Worm (Caenorhabditis elegans) whole organism, L2 larva: ENCODE results near the gene Y49F6B.2.

Experiments used
- aly-2 ChIP-seq: fragments of 150-350 bp; optimal IDR thresholded peaks from 2 replicates; lab custom pipeline; 2014; ENCODE audit warnings: missing biosample characterization, missing genetic modification characterization
- ama-1 ChIP-seq: fragments of 150-350 bp; optimal IDR thresholded peaks from 2 replicates; lab custom pipeline; 2018; ENCODE audit warnings: inconsistent platforms
- blmp-1 ChIP-seq: sonication (generic microtip); optimal IDR thresholded peaks from 2 replicates; lab custom pipeline; 2017; ENCODE audit warnings: missing genetic modification characterization, mild to moderate bottlenecking, missing compliant biosample characterization, antibody characterized with exemption, moderate library complexity; ENCODE audit not compliant: insufficient read depth
- elt-1 ChIP-seq: fragments of 150-350 bp; optimal IDR thresholded peaks from 2 replicates; lab custom pipeline; 2014; ENCODE audit warnings: missing biosample characterization, missing genetic modification characterization
- elt-3 ChIP-seq: sonication (generic microtip); optimal IDR thresholded peaks from 2 replicates; lab custom pipeline; 2017; ENCODE audit warnings: missing biosample characterization, missing genetic modification characterization
- gmeb-1 ChIP-seq: fragments of 150-350 bp; optimal IDR thresholded peaks from 2 replicates; lab custom pipeline; 2014; ENCODE audit warnings: missing biosample characterization, missing genetic modification characterization
- mdl-1 ChIP-seq, 2 experiments: fragments of 150-350 bp in 1 of 2; sonication (generic microtip) in 1 of 2; optimal IDR thresholded peaks; 2 replicates each; lab custom pipeline; 2017; ENCODE audit warnings: missing biosample characterization in 2 of 2, missing genetic modification characterization in 2 of 2
- nhr-11 ChIP-seq: fragments of 150-350 bp; optimal IDR thresholded peaks from 2 replicates; lab custom pipeline; 2014; ENCODE audit warnings: missing biosample characterization, missing genetic modification characterization
- nhr-12 ChIP-seq: fragments of 150-350 bp; optimal IDR thresholded peaks from 2 replicates; lab custom pipeline; 2014; ENCODE audit warnings: missing biosample characterization, missing genetic modification characterization
- nhr-129 ChIP-seq: fragments of 150-350 bp; optimal IDR thresholded peaks from 2 replicates; lab custom pipeline; 2014; ENCODE audit warnings: missing biosample characterization, missing genetic modification characterization
- nhr-237 ChIP-seq: fragments of 150-350 bp; optimal IDR thresholded peaks from 2 replicates; lab custom pipeline; 2014; ENCODE audit warnings: missing biosample characterization, missing genetic modification characterization
- nhr-77 ChIP-seq: fragments of 150-350 bp; optimal IDR thresholded peaks from 2 replicates; lab custom pipeline; 2014; ENCODE audit warnings: missing biosample characterization, missing genetic modification characterization
- unc-62 ChIP-seq: fragments of 150-350 bp; optimal IDR thresholded peaks from 2 replicates; lab custom pipeline; 2014; ENCODE audit warnings: missing biosample characterization, missing genetic modification reagents, missing genetic modification characterization
- zag-1 ChIP-seq: fragments of 150-350 bp; optimal IDR thresholded peaks from 2 replicates; lab custom pipeline; 2014; ENCODE audit warnings: missing biosample characterization, missing genetic modification characterization

DNA sequence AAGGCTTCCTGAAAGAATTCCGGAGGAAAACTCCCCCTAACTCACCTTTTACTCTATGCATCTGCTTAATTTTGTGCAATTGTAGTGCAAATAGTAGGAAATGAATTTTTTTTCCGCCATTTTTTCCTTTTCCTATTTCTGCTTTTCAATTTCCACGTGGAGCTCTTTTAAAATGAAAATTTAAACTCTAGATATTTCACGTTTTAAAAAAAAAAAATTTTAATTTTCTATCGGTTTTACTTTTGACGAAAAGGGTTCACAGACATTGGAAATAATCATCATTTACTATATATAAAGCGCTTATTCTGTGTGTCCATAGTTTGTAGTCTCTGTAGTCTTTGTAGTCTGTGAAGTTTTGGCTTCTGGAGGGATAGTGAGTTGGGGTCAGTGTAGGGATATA, 21.2 kb upstream of the Y49F6B.2 start, which contains the start of gene Y49F6B.8:
- TF ChIP-seq ama-1: no peak
- no peak for TF ChIP-seq nhr-129 (tag; lab: Kevin White, UChicago)
- TF ChIP-seq mdl-1 (tag; optimal IDR thresholded peaks at IDR 0.05; lab: Kevin White, UChicago): no peak
- no peak for TF ChIP-seq unc-62 (GFP tag; lab: Kevin White, UChicago)
- no peak for TF ChIP-seq aly-2 (tag; lab: Kevin White, UChicago)
- no peak for TF ChIP-seq nhr-12 (tag; lab: Kevin White, UChicago)
- no peak for TF ChIP-seq nhr-237 (tag; lab: Kevin White, UChicago)
- TF ChIP-seq zag-1: no peak
- TF ChIP-seq elt-1 (tag; lab: Kevin White, UChicago): no peak
- no peak for TF ChIP-seq blmp-1 (tag; lab: Kevin White, UChicago)
- no peak for TF ChIP-seq nhr-77
- no peak for TF ChIP-seq elt-3
- no peak for TF ChIP-seq gmeb-1
- no peak for TF ChIP-seq nhr-11 (tag; lab: Kevin White, UChicago)
